Fruit fly (Drosophila melanogaster) whole organism: ENCODE measurements around the gene CG18476.

Experiments
- CG8478 ChIP-seq: fragments of >200 bp; optimal IDR thresholded peaks from 2 replicates; lab custom pipeline; 2018; ENCODE audit warnings: inconsistent platforms
- Dll ChIP-seq: fragments of >200 bp; optimal IDR thresholded peaks from 2 replicates; lab custom pipeline; 2017
- EcR ChIP-seq, 2 experiments: fragments of >200 bp; optimal IDR thresholded peaks; 2 replicates each; lab custom pipeline; 2017; ENCODE audit warnings: missing biosample characterization in 2 of 2, missing genetic modification characterization in 2 of 2, missing genetic modification reagents in 2 of 2
- pan ChIP-seq: fragments of >200 bp; optimal IDR thresholded peaks from 2 replicates; lab custom pipeline; 2017
- psq ChIP-seq: fragments of >200 bp; optimal IDR thresholded peaks from 2 replicates; lab custom pipeline; 2017
- usp ChIP-seq: fragments of >200 bp; optimal IDR thresholded peaks from 2 replicates; lab custom pipeline; 2017; ENCODE audit warnings: missing biosample characterization, missing genetic modification characterization, mixed read lengths

CG18476 gene

dm6 chr3R:11678016-11678415 is at the start of gene CG18476:
CG18476 (minus strand) TSS chr3R:11678116.
- no peak for TF ChIP-seq Dll (lab: Kevin White, UChicago)
- TF ChIP-seq pan: no peak
- no peak for TF ChIP-seq psq (lab: Kevin White, UChicago)
- TF ChIP-seq CG8478 (lab: Kevin White, UChicago): no peak
- TF ChIP-seq usp (GFP tag; lab: Kevin White, UChicago): no peak
- TF ChIP-seq EcR (GFP tag; optimal IDR thresholded peaks at IDR 0.05; lab: Kevin White, UChicago): no peak

dm6 chr3R:11721593-11721992 is 43.7 kb upstream of the CG18476 start, which contains the start of gene CG12594:
CG12594 (plus strand) TSS chr3R:11721734.
- TF ChIP-seq EcR (GFP tag; optimal IDR thresholded peaks at IDR 0.05; lab: Kevin White, UChicago) (no peak), CG8478 (lab: Kevin White, UChicago) (no peak), psq (lab: Kevin White, UChicago) (no peak), usp (GFP tag; lab: Kevin White, UChicago) (no peak), pan (no peak), Dll (lab: Kevin White, UChicago) (no peak)

- no peak for TF ChIP-seq usp (GFP tag; lab: Kevin White, UChicago)
- TF ChIP-seq pan: no peak
- TF ChIP-seq EcR (GFP tag; optimal IDR thresholded peaks at IDR 0.05; lab: Kevin White, UChicago): no peak
- no peak for TF ChIP-seq Dll (lab: Kevin White, UChicago)
- no peak for TF ChIP-seq CG8478 (lab: Kevin White, UChicago)
- TF ChIP-seq psq (lab: Kevin White, UChicago): no peak
Measured at dm6 chr3R:11711376-11711775, 33.5 kb upstream of the CG18476 start, which contains the start of gene CG14720. CG14720 (plus strand) TSS chr3R:11711676.

dm6 chr3R:11703730-11704129 is 25.8 kb upstream of the CG18476 start, which contains the start of gene I-t:
I-t (plus strand) TSS chr3R:11704030.
- TF ChIP-seq psq (lab: Kevin White, UChicago): no peak
- TF ChIP-seq EcR (GFP tag; optimal IDR thresholded peaks at IDR 0.05; lab: Kevin White, UChicago): no peak
- no peak for TF ChIP-seq usp (GFP tag; lab: Kevin White, UChicago)
- no peak for TF ChIP-seq CG8478 (lab: Kevin White, UChicago)
- no peak for TF ChIP-seq pan
- no peak for TF ChIP-seq Dll (lab: Kevin White, UChicago)

dm6 chr3R:11700314-11700713 is 22.4 kb upstream of the CG18476 start, which contains the start of gene CG14718:
CG14718 (plus strand) TSS chr3R:11700614.
- TF ChIP-seq psq (lab: Kevin White, UChicago) (no peak), pan (no peak), CG8478 (lab: Kevin White, UChicago) (no peak), Dll (lab: Kevin White, UChicago) (no peak), EcR (GFP tag; optimal IDR thresholded peaks at IDR 0.05; lab: Kevin White, UChicago) (no peak), usp (GFP tag; lab: Kevin White, UChicago) (no peak)

dm6 chr3R:11696209-11696608 is 18.3 kb upstream of the CG18476 start, which contains the start of gene CG14717:
CG14717 (plus strand) TSS chr3R:11696509.
- TF ChIP-seq Dll (lab: Kevin White, UChicago) (no peak), EcR (GFP tag; optimal IDR thresholded peaks at IDR 0.05; lab: Kevin White, UChicago) (no peak), CG8478 (lab: Kevin White, UChicago) (no peak), pan (no peak), psq (lab: Kevin White, UChicago) (no peak), usp (GFP tag; lab: Kevin White, UChicago) (no peak)

- no peak for TF ChIP-seq psq (lab: Kevin White, UChicago)
- TF ChIP-seq EcR (GFP tag; optimal IDR thresholded peaks at IDR 0.05; lab: Kevin White, UChicago): no peak
- no peak for TF ChIP-seq pan
- TF ChIP-seq Dll (lab: Kevin White, UChicago): no peak
- TF ChIP-seq CG8478 (lab: Kevin White, UChicago): no peak
- TF ChIP-seq usp (GFP tag; lab: Kevin White, UChicago): no peak
Measured at dm6 chr3R:11694311-11695305, 16.7 kb upstream of the CG18476 start, which contains the start of gene Fer3. Fer3 (minus strand) TSS chr3R:11694311.

- TF ChIP-seq CG8478 (lab: Kevin White, UChicago) (no peak), Dll (lab: Kevin White, UChicago) (no peak)
Measured at dm6 chr3R:11692504-11692903, 14.6 kb upstream of the CG18476 start.

dm6 chr3R:11691747-11692146 is 13.8 kb upstream of the CG18476 start, which contains the start of gene CG18765:
CG18765 (minus strand) TSS chr3R:11691799.
- TF ChIP-seq pan: no peak
- no peak for TF ChIP-seq CG8478 (lab: Kevin White, UChicago)

- TF ChIP-seq Dll (lab: Kevin White, UChicago) (no peak), pan (no peak), EcR (GFP tag; optimal IDR thresholded peaks at IDR 0.05; lab: Kevin White, UChicago) (no peak), psq (lab: Kevin White, UChicago) (no peak), usp (GFP tag; lab: Kevin White, UChicago) (no peak)
Measured at dm6 chr3R:11690857-11691471, 13.0 kb upstream of the CG18476 start.

- TF ChIP-seq pan (no peak), EcR (GFP tag; optimal IDR thresholded peaks at IDR 0.05; lab: Kevin White, UChicago) (no peak), CG8478 (lab: Kevin White, UChicago) (no peak), Dll (lab: Kevin White, UChicago) (no peak), psq (lab: Kevin White, UChicago) (no peak), usp (GFP tag; lab: Kevin White, UChicago) (no peak)
Measured at dm6 chr3R:11689900-11690299, 12.0 kb upstream of the CG18476 start, which contains the start of gene CG6908. CG6908 (minus strand) TSS chr3R:11690051.
